Worm (Caenorhabditis elegans) whole organism, L3 larva: ENCODE results near the gene C24A3.4.

Experiments used
- aly-2 ChIP-seq: fragments of 150-350 bp; optimal IDR thresholded peaks from 2 replicates; lab custom pipeline; 2014; ENCODE audit warnings: missing biosample characterization, missing genetic modification characterization
- nhr-237 ChIP-seq: fragments of 150-350 bp; optimal IDR thresholded peaks from 2 replicates; lab custom pipeline; 2014; ENCODE audit warnings: missing biosample characterization, missing genetic modification characterization
- nhr-25 ChIP-seq: sonication (generic microtip); optimal IDR thresholded peaks from 2 replicates; lab custom pipeline; 2017; ENCODE audit warnings: missing biosample characterization, missing genetic modification characterization
- nhr-28 ChIP-seq: fragments of 150-350 bp; optimal IDR thresholded peaks from 2 replicates; lab custom pipeline; 2014; ENCODE audit warnings: missing biosample characterization, missing genetic modification characterization
- unc-62 ChIP-seq: fragments of 150-350 bp; sonication (generic microtip); optimal IDR thresholded peaks from 4 replicates; lab custom pipeline; 2014; ENCODE audit warnings: missing biosample characterization, missing genetic modification reagents, missing genetic modification characterization

- TF ChIP-seq aly-2 (tag; lab: Kevin White, UChicago) (no peak), nhr-237 (tag; lab: Kevin White, UChicago) (no peak), unc-62 (GFP tag; lab: Kevin White, UChicago) (no peak), nhr-25 (tag; lab: Kevin White, UChicago) (no peak), nhr-28 (tag; lab: Kevin White, UChicago) (no peak)
These were observed 19.3 kb downstream of the C24A3.4 start for ce11 chrX:9011471-9011870.
